Fruit fly (Drosophila melanogaster) whole organism, embryonic: ENCODE measurements around the gene Fer2.

Experiments
- Atf3 ChIP-seq: fragments of 200-800 bp; sonication (Bioruptor generic); optimal IDR thresholded peaks from 3 replicates; lab custom pipeline; 2016; ENCODE audit warnings: missing biosample characterization, missing genetic modification characterization
- CG10147 ChIP-seq: fragments of 200-800 bp; sonication (Bioruptor generic); optimal IDR thresholded peaks from 2 replicates; lab custom pipeline; 2019; ENCODE audit warnings: missing biosample characterization, mild to moderate bottlenecking, missing genetic modification characterization, moderate library complexity
- CG10209 ChIP-seq: fragments of 200-800 bp; sonication (Bioruptor generic); optimal IDR thresholded peaks from 3 replicates; lab custom pipeline; 2017; ENCODE audit warnings: missing biosample characterization, mild to moderate bottlenecking, missing genetic modification characterization, missing genetic modification reagents
- CG11247 ChIP-seq: fragments of 200-800 bp; sonication (Bioruptor generic); IDR thresholded peaks from 2 replicates; pipeline ENCODE4 v1.3.6; 2022; ENCODE audit warnings: missing biosample characterization, missing genetic modification characterization
- CG11560 ChIP-seq: fragments of 200-800 bp; sonication (Bioruptor generic); IDR thresholded peaks from 3 replicates; pipeline ENCODE4 v1.3.6; 2022; ENCODE audit warnings: missing biosample characterization, missing genetic modification characterization
- CG13296 ChIP-seq: fragments of 200-800 bp; sonication (Bioruptor generic); optimal IDR thresholded peaks from 3 replicates; lab custom pipeline; 2018; ENCODE audit warnings: missing biosample characterization, mild to moderate bottlenecking, missing genetic modification characterization
- CG14860 ChIP-seq: fragments of 200-800 bp; sonication (Bioruptor generic); IDR thresholded peaks from 3 replicates; pipeline ENCODE4 v1.3.6; 2022; ENCODE audit warnings: missing biosample characterization, missing genetic modification characterization; ENCODE audit not compliant: partially characterized antibody
- CG15696 ChIP-seq: fragments of 200-800 bp; sonication (Bioruptor generic); optimal IDR thresholded peaks from 2 replicates; lab custom pipeline; 2019; ENCODE audit warnings: missing biosample characterization, mild to moderate bottlenecking, missing genetic modification characterization, moderate library complexity
- CG17359 ChIP-seq: fragments of 200-800 bp; sonication (Bioruptor generic); optimal IDR thresholded peaks from 3 replicates; lab custom pipeline; 2018; ENCODE audit warnings: missing biosample characterization, mild to moderate bottlenecking, missing genetic modification characterization, moderate library complexity
- CG17385 ChIP-seq: fragments of 200-800 bp; sonication (Bioruptor generic); optimal IDR thresholded peaks from 3 replicates; lab custom pipeline; 2018; ENCODE audit warnings: missing biosample characterization, mild to moderate bottlenecking, missing genetic modification characterization
- CG17829 ChIP-seq: fragments of 200-800 bp; optimal IDR thresholded peaks from 2 replicates; lab custom pipeline; 2019; ENCODE audit warnings: missing biosample characterization, mild to moderate bottlenecking, missing genetic modification characterization, moderate library complexity
- CG18599 ChIP-seq: fragments of 200-800 bp; sonication (Bioruptor generic); optimal IDR thresholded peaks from 3 replicates; lab custom pipeline; 2017; ENCODE audit warnings: missing biosample characterization, missing genetic modification characterization, mild to moderate bottlenecking, moderate library complexity, missing genetic modification reagents
- CG2120 ChIP-seq: fragments of 200-800 bp; sonication (Bioruptor generic); optimal IDR thresholded peaks from 3 replicates; lab custom pipeline; 2016; ENCODE audit warnings: missing biosample characterization, missing genetic modification characterization
- CG32772 ChIP-seq: fragments of 200-800 bp; sonication (Bioruptor generic); IDR thresholded peaks from 2 replicates; pipeline ENCODE4 v1.3.6; 2022; ENCODE audit warnings: missing biosample characterization, missing genetic modification characterization
- CG34422 ChIP-seq: fragments of 200-800 bp; sonication (Bioruptor generic); IDR thresholded peaks from 3 replicates; pipeline ENCODE4 v1.3.6; 2022; ENCODE audit warnings: missing biosample characterization, missing genetic modification characterization
- CG4820 ChIP-seq: fragments of 200-800 bp; sonication (Bioruptor generic); optimal IDR thresholded peaks from 3 replicates; lab custom pipeline; 2016; ENCODE audit warnings: missing biosample characterization, missing genetic modification characterization
- CG4854 ChIP-seq: fragments of 200-800 bp; sonication (Bioruptor generic); optimal IDR thresholded peaks from 2 replicates; lab custom pipeline; 2016; ENCODE audit warnings: missing biosample characterization, missing genetic modification characterization, inconsistent platforms
- CG5180 ChIP-seq: fragments of 200-800 bp; sonication (Bioruptor generic); optimal IDR thresholded peaks from 3 replicates; lab custom pipeline; 2017; ENCODE audit warnings: missing biosample characterization, missing genetic modification characterization, mild to moderate bottlenecking, moderate library complexity, missing genetic modification reagents
- CG7271 ChIP-seq: fragments of 200-800 bp; sonication (Bioruptor generic); optimal IDR thresholded peaks from 2 replicates; lab custom pipeline; 2018; ENCODE audit warnings: missing biosample characterization, mild to moderate bottlenecking, missing genetic modification characterization, moderate library complexity
- CG7786 ChIP-seq: fragments of 200-800 bp; sonication (Bioruptor generic); optimal IDR thresholded peaks from 2 replicates; lab custom pipeline; 2016; ENCODE audit warnings: missing biosample characterization, missing genetic modification characterization
- CG8924 ChIP-seq: fragments of 200-800 bp; optimal IDR thresholded peaks from 3 replicates; lab custom pipeline; 2019; ENCODE audit warnings: missing biosample characterization, mild to moderate bottlenecking, missing genetic modification characterization, moderate library complexity
- CG9932 ChIP-seq: fragments of 200-800 bp; sonication (Bioruptor generic); IDR thresholded peaks from 2 replicates; pipeline ENCODE4 v1.3.6; 2022; ENCODE audit warnings: missing biosample characterization, missing genetic modification characterization
- CHES-1-like ChIP-seq: fragments of 200-800 bp; sonication (Bioruptor generic); optimal IDR thresholded peaks from 2 replicates; lab custom pipeline; 2016; ENCODE audit warnings: missing biosample characterization, missing genetic modification characterization
- Deaf1 ChIP-seq: fragments of 200-800 bp; optimal IDR thresholded peaks from 3 replicates; lab custom pipeline; 2019; ENCODE audit warnings: missing biosample characterization, mild to moderate bottlenecking, missing genetic modification characterization, moderate library complexity
- E2f2 ChIP-seq: fragments of 200-800 bp; sonication (Bioruptor generic); IDR thresholded peaks from 2 replicates; pipeline ENCODE4 v1.3.6; 2022; ENCODE audit warnings: missing biosample characterization, missing genetic modification characterization
- Eip74EF ChIP-seq, 2 experiments: fragments of 200-800 bp in 1 of 2; fragments of >200 bp in 1 of 2; sonication (Bioruptor generic) in 1 of 2; optimal IDR thresholded peaks; 2 replicates each; lab custom pipeline; 2017 to 2019; ENCODE audit warnings: missing biosample characterization in 2 of 2, missing genetic modification characterization in 2 of 2, mild to moderate bottlenecking in 1 of 2, moderate library complexity in 1 of 2
- HHEX ChIP-seq: fragments of 200-800 bp; sonication (Bioruptor generic); optimal IDR thresholded peaks from 3 replicates; lab custom pipeline; 2017; ENCODE audit warnings: missing biosample characterization, mild to moderate bottlenecking, missing genetic modification characterization, missing genetic modification reagents
- HmgZ ChIP-seq: fragments of 200-800 bp; sonication (Bioruptor generic); optimal IDR thresholded peaks from 2 replicates; lab custom pipeline; 2018; ENCODE audit warnings: missing biosample characterization, mild to moderate bottlenecking, missing genetic modification characterization
- Kr ChIP-seq: fragments of 200-800 bp; sonication (Bioruptor generic); optimal IDR thresholded peaks from 2 replicates; lab custom pipeline; 2017; ENCODE audit warnings: missing biosample characterization, mild to moderate bottlenecking, missing genetic modification characterization
- Mad ChIP-seq: fragments of 200-800 bp; sonication (Bioruptor generic); optimal IDR thresholded peaks from 2 replicates; lab custom pipeline; 2016; ENCODE audit warnings: missing biosample characterization, missing genetic modification characterization
- NK7.1 ChIP-seq: fragments of 200-800 bp; sonication (Bioruptor generic); optimal IDR thresholded peaks from 3 replicates; lab custom pipeline; 2016; ENCODE audit warnings: missing biosample characterization, missing genetic modification characterization
- Neu2 ChIP-seq: fragments of 200-800 bp; sonication (Bioruptor generic); optimal IDR thresholded peaks from 3 replicates; lab custom pipeline; 2016; ENCODE audit warnings: missing biosample characterization, missing genetic modification characterization, borderline replicate concordance
- Nf-YC ChIP-seq: fragments of 200-800 bp; optimal IDR thresholded peaks from 3 replicates; lab custom pipeline; 2019; ENCODE audit warnings: missing biosample characterization, mild to moderate bottlenecking, missing genetic modification characterization, moderate library complexity
- Opbp ChIP-seq: fragments of 200-800 bp; sonication (Bioruptor generic); IDR thresholded peaks from 3 replicates; pipeline ENCODE4 v1.3.6; 2022; ENCODE audit warnings: missing biosample characterization, missing genetic modification characterization; ENCODE audit not compliant: partially characterized antibody
- Sry-β ChIP-seq: fragments of 200-800 bp; sonication (Bioruptor generic); optimal IDR thresholded peaks from 2 replicates; lab custom pipeline; 2018; ENCODE audit warnings: missing biosample characterization, mild to moderate bottlenecking, missing genetic modification characterization, moderate library complexity
- Stat92E ChIP-seq, 3 experiments: fragments of >200 bp in 2 of 3; fragments of 200-800 bp in 1 of 3; sonication (Bioruptor generic) in 1 of 3; optimal IDR thresholded peaks; 2 replicates each; lab custom pipeline; 2017 to 2019; ENCODE audit warnings: missing biosample characterization in 3 of 3, missing genetic modification characterization in 3 of 3, mild to moderate bottlenecking in 1 of 3, moderate library complexity in 1 of 3
- Vsx1 ChIP-seq: fragments of 200-800 bp; sonication (Bioruptor generic); optimal IDR thresholded peaks from 2 replicates; lab custom pipeline; 2017; ENCODE audit warnings: missing biosample characterization, mild to moderate bottlenecking, missing genetic modification characterization, missing genetic modification reagents
- YL-1 ChIP-seq: fragments of 200-800 bp; sonication (Bioruptor generic); optimal IDR thresholded peaks from 3 replicates; lab custom pipeline; 2017; ENCODE audit warnings: missing biosample characterization, mild to moderate bottlenecking, missing genetic modification characterization
- ash1 ChIP-seq: fragments of 200-800 bp; sonication (Bioruptor generic); optimal IDR thresholded peaks from 2 replicates; lab custom pipeline; 2018; ENCODE audit warnings: missing biosample characterization, mild to moderate bottlenecking, missing genetic modification characterization
- cas ChIP-seq: fragments of 200-800 bp; sonication (Bioruptor generic); IDR thresholded peaks from 2 replicates; pipeline ENCODE4 v1.3.6; 2022; ENCODE audit warnings: missing biosample characterization, missing genetic modification characterization
- gt ChIP-seq: fragments of 200-800 bp; sonication (Bioruptor generic); IDR thresholded peaks from 2 replicates; pipeline ENCODE4 v1.3.6; 2022; ENCODE audit warnings: missing biosample characterization, missing genetic modification characterization
- p53 ChIP-seq: fragments of 200-800 bp; sonication (Bioruptor generic); optimal IDR thresholded peaks from 2 replicates; lab custom pipeline; 2016; ENCODE audit warnings: missing biosample characterization, missing genetic modification characterization
- pb ChIP-seq: fragments of 200-800 bp; sonication (Bioruptor generic); optimal IDR thresholded peaks from 3 replicates; lab custom pipeline; 2016; ENCODE audit warnings: missing biosample characterization, missing genetic modification characterization
- psq ChIP-seq: fragments of 200-800 bp; sonication (Bioruptor generic); optimal IDR thresholded peaks from 2 replicates; lab custom pipeline; 2017; ENCODE audit warnings: missing biosample characterization, missing genetic modification characterization
- row ChIP-seq: fragments of 200-800 bp; sonication (Bioruptor generic); IDR thresholded peaks from 3 replicates; pipeline ENCODE4 v1.3.6; 2022; ENCODE audit warnings: missing biosample characterization, missing genetic modification characterization
- tll ChIP-seq, 2 experiments: fragments of 200-800 bp in 1 of 2; fragments of >200 bp in 1 of 2; sonication (Bioruptor generic) in 1 of 2; optimal IDR thresholded peaks; 2 replicates each; lab custom pipeline; 2017 to 2019; ENCODE audit warnings: missing biosample characterization in 2 of 2, missing genetic modification characterization in 2 of 2, mild to moderate bottlenecking in 1 of 2, moderate library complexity in 1 of 2
- usp ChIP-seq: fragments of >200 bp; optimal IDR thresholded peaks from 2 replicates; lab custom pipeline; 2017; ENCODE audit warnings: missing biosample characterization, missing genetic modification characterization
- vfl ChIP-seq: fragments of 200-800 bp; sonication (Bioruptor generic); optimal IDR thresholded peaks from 2 replicates; lab custom pipeline; 2016; ENCODE audit warnings: missing biosample characterization, missing genetic modification characterization
- wek ChIP-seq: fragments of 200-800 bp; sonication (Bioruptor generic); optimal IDR thresholded peaks from 3 replicates; lab custom pipeline; 2018; ENCODE audit warnings: missing biosample characterization, mild to moderate bottlenecking, missing genetic modification characterization, moderate library complexity

Fer2 gene

DNA sequence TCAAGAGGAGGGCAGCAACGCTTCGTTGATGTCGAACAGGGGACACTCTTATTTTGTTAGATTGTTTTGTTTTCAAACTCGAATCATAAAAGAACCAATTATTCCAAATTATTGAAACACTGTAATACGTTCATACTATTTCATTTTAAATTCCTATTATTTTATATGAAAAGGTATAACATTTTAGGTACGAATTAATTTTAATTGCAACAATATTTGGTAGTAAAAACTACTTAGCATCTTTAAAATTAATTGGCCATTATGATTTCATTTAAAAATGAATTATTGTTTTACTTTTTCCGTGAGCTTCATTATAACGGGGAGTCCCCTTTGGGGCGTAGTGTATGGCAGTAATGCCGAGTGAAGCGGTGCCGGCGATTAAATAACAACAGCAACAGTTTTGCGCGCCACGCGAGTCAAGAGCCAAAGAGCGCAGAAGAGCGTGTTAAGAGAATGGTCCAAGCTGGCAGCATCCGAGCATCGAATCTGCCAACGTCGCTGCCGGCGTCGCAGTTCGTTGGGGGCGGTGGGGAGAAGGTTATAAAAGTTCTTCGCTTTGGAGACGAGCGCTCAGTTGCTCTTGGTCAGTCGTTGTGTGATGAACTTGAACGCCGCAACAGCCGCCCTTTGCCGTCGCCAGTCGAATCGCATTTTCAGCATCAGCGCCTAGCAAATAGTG, 6.6 kb upstream of the Fer2 start (continued):
- TF ChIP-seq HHEX (GFP tag; lab: Kevin White, UChicago): peak; percentile 24
- TF ChIP-seq cas (GFP tag; lab: Robert Waterston, UW): no peak
- TF ChIP-seq HmgZ (tag; lab: Kevin White, UChicago): no peak
- TF ChIP-seq usp (GFP tag; lab: Kevin White, UChicago): no peak
- TF ChIP-seq CG17829 (tag; lab: Kevin White, UChicago): no peak
- no peak for TF ChIP-seq CHES-1-like (GFP tag; lab: Kevin White, UChicago)
- TF ChIP-seq psq (GFP tag; lab: Kevin White, UChicago): no peak
- no peak for TF ChIP-seq CG32772 (GFP tag; lab: Robert Waterston, UW)
- TF ChIP-seq Sry-β (GFP tag; lab: Kevin White, UChicago): no peak
- TF ChIP-seq CG2120 (GFP tag; lab: Kevin White, UChicago): peak; percentile 58
- TF ChIP-seq CG11247 (GFP tag; lab: Robert Waterston, UW): no peak
- TF ChIP-seq CG4854 (GFP tag; lab: Kevin White, UChicago): no peak
- TF ChIP-seq Eip74EF (GFP tag; optimal IDR thresholded peaks at IDR 0.05; lab: Kevin White, UChicago): peak in 1 of 2 experiments; percentile 20
- no peak for TF ChIP-seq tll (GFP tag; optimal IDR thresholded peaks at IDR 0.05; lab: Kevin White, UChicago)
- TF ChIP-seq CG17359 (tag; lab: Kevin White, UChicago): peak; percentile 47
- TF ChIP-seq Kr (GFP tag; lab: Kevin White, UChicago): no peak
- no peak for TF ChIP-seq Mad (GFP tag; lab: Kevin White, UChicago)
- TF ChIP-seq CG14860 (GFP tag; lab: Robert Waterston, UW): no peak
- TF ChIP-seq CG5180 (GFP tag; lab: Kevin White, UChicago): no peak
- TF ChIP-seq Vsx1 (GFP tag; lab: Kevin White, UChicago): no peak
- TF ChIP-seq Stat92E (GFP tag; optimal IDR thresholded peaks at IDR 0.05; lab: Kevin White, UChicago): no peak
- TF ChIP-seq E2f2 (GFP tag; lab: Robert Waterston, UW): no peak
- TF ChIP-seq CG9932 (GFP tag; lab: Robert Waterston, UW): peak; percentile 58
- TF ChIP-seq wek: no peak
- peak; percentile 61 for TF ChIP-seq CG8924 (tag; lab: Kevin White, UChicago)
- no peak for TF ChIP-seq Atf3 (GFP tag; lab: Kevin White, UChicago)
- no peak for TF ChIP-seq YL-1
- TF ChIP-seq row: peak; percentile 67
- TF ChIP-seq pb (GFP tag; lab: Kevin White, UChicago): peak; percentile 10
- no peak for TF ChIP-seq CG10147 (GFP tag; lab: Kevin White, UChicago)
- TF ChIP-seq CG7271 (tag; lab: Kevin White, UChicago): no peak
- peak; percentile 31 for TF ChIP-seq CG17385 (GFP tag; lab: Kevin White, UChicago)
- TF ChIP-seq p53 (GFP tag; lab: Kevin White, UChicago): no peak
- TF ChIP-seq CG4820 (GFP tag; lab: Kevin White, UChicago): no peak
- 0 out of 3 replicates have a peak, but pooled peaks have one; percentile 38 for TF ChIP-seq Opbp (GFP tag; lab: Robert Waterston, UW)
- TF ChIP-seq vfl (GFP tag; lab: Kevin White, UChicago): peak; percentile 17
- no peak for TF ChIP-seq CG7786
- no peak for TF ChIP-seq CG11560 (tag; lab: Robert Waterston, UW)
- no peak for TF ChIP-seq ash1 (GFP tag; lab: Kevin White, UChicago)
- TF ChIP-seq CG15696 (tag; lab: Kevin White, UChicago): no peak
- peak; percentile 36 for TF ChIP-seq CG13296 (GFP tag; lab: Kevin White, UChicago)
- peak; percentile 79 for TF ChIP-seq Deaf1 (tag; lab: Kevin White, UChicago)
- TF ChIP-seq CG34422 (GFP tag; lab: Robert Waterston, UW): no peak; the same call in 2 of the 3 replicates
- peak; percentile 15 for TF ChIP-seq Nf-YC (tag; lab: Kevin White, UChicago)
- TF ChIP-seq NK7.1 (GFP tag; lab: Kevin White, UChicago): no peak
- no peak for TF ChIP-seq Neu2 (GFP tag; lab: Kevin White, UChicago)
- peak; percentile 33 for TF ChIP-seq CG10209
- TF ChIP-seq gt (GFP tag; lab: Robert Waterston, UW): no peak
- peak; percentile 63 for TF ChIP-seq CG18599
